Worm (Caenorhabditis elegans): ENCODE measurements around the gene exos-9.

exos-9 gene

DNA sequence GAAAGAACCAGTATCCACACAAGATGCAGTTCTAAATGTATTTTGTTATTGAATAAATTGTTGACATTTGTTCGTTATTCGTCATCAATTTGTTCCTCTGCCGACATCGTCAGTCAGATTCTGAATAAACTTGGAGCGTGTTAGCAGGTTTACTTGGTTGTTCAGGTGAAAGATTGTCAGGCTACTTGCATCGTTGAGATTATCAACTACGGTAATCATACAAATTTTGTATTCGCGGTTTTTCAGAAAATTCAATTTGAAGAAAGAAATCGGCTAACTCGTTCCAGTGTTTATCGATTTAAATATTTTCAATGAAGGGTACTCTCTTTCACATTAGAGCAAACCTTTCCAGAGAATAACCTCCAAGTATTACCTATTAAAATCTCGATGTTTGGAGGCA is 11.8 kb upstream of the exos-9 start, which contains the start of gene R151.2 (continued):
- TF ChIP-seq nfya-2 (GFP tag; IDR thresholded peaks at IDR 0.05) (no peak), madf-3 (GFP tag; IDR thresholded peaks at IDR 0.05) (peak; percentile 62; the same call in 1 of the 2 replicates), Y95B8A.8 (GFP tag; IDR thresholded peaks at IDR 0.05) (no peak), ama-1 (optimal IDR thresholded peaks at IDR 0.05) (no peak), ama-1 (GFP tag; optimal IDR thresholded peaks at IDR 0.05) (peak in 1 of 2 experiments; percentile 61), repo-1 (tag; optimal IDR thresholded peaks at IDR 0.05) (no peak), B0261.1 (tag; optimal IDR thresholded peaks at IDR 0.05) (no peak), Y53G8AR.9 (GFP tag; conservative IDR thresholded peaks at IDR 0.05) (0 out of 2 replicates have a peak, but pooled peaks have one; percentile 26), ceh-91 (GFP tag; IDR thresholded peaks at IDR 0.05) (no peak), zim-3 (tag; optimal IDR thresholded peaks at IDR 0.05) (no peak), him-1 (tag; optimal IDR thresholded peaks at IDR 0.05) (no peak), pbrm-1 (GFP tag; IDR thresholded peaks at IDR 0.05) (no peak), sptf-2 (GFP tag; optimal IDR thresholded peaks at IDR 0.05) (no peak), snpc-1.1 (tag; optimal IDR thresholded peaks at IDR 0.05; ENCODE audit: insufficient read depth) (no peak), athp-1 (tag; optimal IDR thresholded peaks at IDR 0.05) (peak; percentile 12), let-607 (tag; optimal IDR thresholded peaks at IDR 0.05) (no peak), lsy-27 (tag; optimal IDR thresholded peaks at IDR 0.05; ENCODE audit: borderline replicate concordance, insufficient read depth) (no peak), Y53F4B.3 (GFP tag; IDR thresholded peaks at IDR 0.05) (no peak), ztf-18 (tag; optimal IDR thresholded peaks at IDR 0.05) (no peak), lin-40 (tag; optimal IDR thresholded peaks at IDR 0.05) (no peak), unc-130 (GFP tag; optimal IDR thresholded peaks at IDR 0.05) (no peak), hlh-12 (tag; optimal IDR thresholded peaks at IDR 0.05) (no peak), ztf-3 (GFP tag; optimal IDR thresholded peaks at IDR 0.05) (no peak), atf-7 (tag; optimal IDR thresholded peaks at IDR 0.05) (no peak), hrde-1 (tag; optimal IDR thresholded peaks at IDR 0.05; ENCODE audit: borderline replicate concordance) (peak; percentile 77), B0019.2 (GFP tag; conservative IDR thresholded peaks at IDR 0.05) (no peak), attf-5 (GFP tag; optimal IDR thresholded peaks at IDR 0.05) (no peak), Y79H2A.3 (GFP tag; conservative IDR thresholded peaks at IDR 0.05) (no peak), ztf-6 (GFP tag; IDR thresholded peaks at IDR 0.05) (no peak), ceh-27 (GFP tag; optimal IDR thresholded peaks at IDR 0.05) (no peak), T07F8.4 (tag; optimal IDR thresholded peaks at IDR 0.05) (no peak), ztf-26 (tag; optimal IDR thresholded peaks at IDR 0.05) (no peak), cebp-2 (GFP tag; IDR thresholded peaks at IDR 0.05) (no peak), F22D6.2 (tag; optimal IDR thresholded peaks at IDR 0.05) (no peak), ztf-28 (GFP tag; IDR thresholded peaks at IDR 0.05) (no peak), die-1 (tag; optimal IDR thresholded peaks at IDR 0.05) (no peak), attf-6 (GFP tag; IDR thresholded peaks at IDR 0.05) (peak; percentile 60), egrh-3 (GFP tag; IDR thresholded peaks at IDR 0.05) (no peak), mcd-1 (GFP tag; IDR thresholded peaks at IDR 0.05) (no peak), somi-1 (GFP tag; optimal IDR thresholded peaks at IDR 0.05) (no peak), chd-7 (tag; optimal IDR thresholded peaks at IDR 0.05) (no peak), rcor-1 (GFP tag; IDR thresholded peaks at IDR 0.05) (no peak; the same call in 1 of the 2 replicates), mes-4 (tag; optimal IDR thresholded peaks at IDR 0.05) (no peak), snpc-1.3 (tag; optimal IDR thresholded peaks at IDR 0.05; ENCODE audit: insufficient read depth) (no peak), F55B11.4 (tag; optimal IDR thresholded peaks at IDR 0.05; ENCODE audit: borderline replicate concordance, insufficient read depth) (no peak), F23B12.7 (tag; optimal IDR thresholded peaks at IDR 0.05; ENCODE audit: insufficient read depth) (no peak), nhr-27 (tag; optimal IDR thresholded peaks at IDR 0.05) (no peak), hlh-26 (GFP tag; conservative IDR thresholded peaks at IDR 0.05) (no peak), F57C9.4 (tag; optimal IDR thresholded peaks at IDR 0.05) (no peak)
